Fruit fly (Drosophila melanogaster): ENCODE measurements around the gene CG3062.

CG3062 gene

DNA sequence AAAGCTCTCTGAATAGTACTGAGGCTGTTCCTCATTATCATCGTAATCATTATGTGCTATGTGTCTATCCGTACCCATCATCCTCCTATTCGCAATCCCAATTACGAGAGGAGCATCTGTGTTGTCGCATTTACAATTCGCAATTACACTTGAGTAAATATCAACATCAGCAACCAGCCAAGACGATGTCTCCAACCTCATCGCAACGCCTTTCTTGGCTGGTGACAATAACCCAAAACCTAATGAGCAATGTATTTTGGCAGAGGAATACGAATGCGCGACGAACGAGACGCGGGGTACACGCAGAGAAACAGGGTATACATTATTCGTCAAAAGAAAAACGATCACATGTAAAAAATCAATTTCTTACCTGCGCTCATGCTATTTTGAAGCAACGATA lies 34.2 kb downstream of the CG3062 start:
- TF ChIP-seq CG16779 (tag; optimal IDR thresholded peaks at IDR 0.05) = no peak
- TF ChIP-seq Sox15 (GFP tag; optimal IDR thresholded peaks at IDR 0.05) = no peak
- no peak for TF ChIP-seq CG3919 (GFP tag; optimal IDR thresholded peaks at IDR 0.05)
- no peak for TF ChIP-seq net (GFP tag; optimal IDR thresholded peaks at IDR 0.05)
- no peak for TF ChIP-seq CG6276 (GFP tag; optimal IDR thresholded peaks at IDR 0.05)
- no peak for TF ChIP-seq dac (GFP tag; optimal IDR thresholded peaks at IDR 0.05)
- no peak for TF ChIP-seq Lpt (GFP tag; optimal IDR thresholded peaks at IDR 0.05)
- TF ChIP-seq fkh (GFP tag; optimal IDR thresholded peaks at IDR 0.05) = peak; percentile 33
- TF ChIP-seq CG34406 (GFP tag; optimal IDR thresholded peaks at IDR 0.05) = no peak
- TF ChIP-seq Hr4 (GFP tag; optimal IDR thresholded peaks at IDR 0.05) = no peak
- peak; percentile 16 for TF ChIP-seq CG10631 (GFP tag; optimal IDR thresholded peaks at IDR 0.05)
- TF ChIP-seq CG15336 (GFP tag; IDR thresholded peaks at IDR 0.05) = no peak
- TF ChIP-seq acj6 (GFP tag; optimal IDR thresholded peaks at IDR 0.05) = no peak
- TF ChIP-seq vri (GFP tag; optimal IDR thresholded peaks at IDR 0.05) = peak; percentile 72
- TF ChIP-seq eg (GFP tag; IDR thresholded peaks at IDR 0.05) = no peak
- no peak for TF ChIP-seq CG6854 (GFP tag; optimal IDR thresholded peaks at IDR 0.05)
- TF ChIP-seq CG32006 (GFP tag; optimal IDR thresholded peaks at IDR 0.05) = no peak
- TF ChIP-seq Smox (GFP tag; optimal IDR thresholded peaks at IDR 0.05) = peak; percentile 42
- TF ChIP-seq CG8632 (GFP tag; optimal IDR thresholded peaks at IDR 0.05) = no peak
- TF ChIP-seq CG31627 (GFP tag; optimal IDR thresholded peaks at IDR 0.05) = no peak
- no peak for TF ChIP-seq Blimp-1 (GFP tag; optimal IDR thresholded peaks at IDR 0.05)
- no peak for TF ChIP-seq esn (GFP tag; optimal IDR thresholded peaks at IDR 0.05)
- no peak for TF ChIP-seq OdsH (GFP tag; optimal IDR thresholded peaks at IDR 0.05)
- no peak for TF ChIP-seq spab (GFP tag; optimal IDR thresholded peaks at IDR 0.05)
- no peak for TF ChIP-seq lz (GFP tag; optimal IDR thresholded peaks at IDR 0.05)
- TF ChIP-seq CG1621 (tag; optimal IDR thresholded peaks at IDR 0.05) = no peak
- no peak for TF ChIP-seq CG10669 (GFP tag; optimal IDR thresholded peaks at IDR 0.05)
- TF ChIP-seq Sox14 (GFP tag; optimal IDR thresholded peaks at IDR 0.05) = no peak
- TF ChIP-seq Sox102F (GFP tag; optimal IDR thresholded peaks at IDR 0.05) = peak; percentile 43
- no peak for TF ChIP-seq fd59A (GFP tag; optimal IDR thresholded peaks at IDR 0.05)
- no peak for TF ChIP-seq topi (GFP tag; optimal IDR thresholded peaks at IDR 0.05)
- TF ChIP-seq cyc (GFP tag; optimal IDR thresholded peaks at IDR 0.05) = no peak
- no peak for TF ChIP-seq CG4318 (GFP tag; optimal IDR thresholded peaks at IDR 0.05)
- no peak for TF ChIP-seq fd85E (GFP tag; optimal IDR thresholded peaks at IDR 0.05)
- TF ChIP-seq CG11902 (GFP tag; optimal IDR thresholded peaks at IDR 0.05) = no peak
- no peak for TF ChIP-seq achi (GFP tag; optimal IDR thresholded peaks at IDR 0.05)
- no peak for TF ChIP-seq Ets96B (tag; optimal IDR thresholded peaks at IDR 0.05)
- TF ChIP-seq Gug (GFP tag; IDR thresholded peaks at IDR 0.05) = no peak
- no peak for TF ChIP-seq salr (GFP tag; optimal IDR thresholded peaks at IDR 0.05)
- no peak for TF ChIP-seq CG3032 (tag; optimal IDR thresholded peaks at IDR 0.05)
- no peak for TF ChIP-seq CG11762 (GFP tag; optimal IDR thresholded peaks at IDR 0.05; ENCODE audit: insufficient read depth)
- no peak for TF ChIP-seq Ets21C (GFP tag; optimal IDR thresholded peaks at IDR 0.05)
- no peak for TF ChIP-seq Eip75B (GFP tag; optimal IDR thresholded peaks at IDR 0.05)
- TF ChIP-seq CG7368 (GFP tag; optimal IDR thresholded peaks at IDR 0.05) = no peak
- TF ChIP-seq CG8119 (GFP tag; IDR thresholded peaks at IDR 0.05) = no peak
- TF ChIP-seq CG8319 (GFP tag; optimal IDR thresholded peaks at IDR 0.05) = no peak
- no peak for TF ChIP-seq svp (GFP tag)
- no peak for TF ChIP-seq Eip93F (GFP tag; optimal IDR thresholded peaks at IDR 0.05)
- TF ChIP-seq CG6163 (GFP tag; IDR thresholded peaks at IDR 0.05) = no peak
- TF ChIP-seq Met (GFP tag; optimal IDR thresholded peaks at IDR 0.05) = peak; percentile 41
- no peak for TF ChIP-seq pdm3 (GFP tag; optimal IDR thresholded peaks at IDR 0.05)
- TF ChIP-seq CG11294 (GFP tag; IDR thresholded peaks at IDR 0.05) = no peak

Data from whole organism, prepupa.